Worm (Caenorhabditis elegans) whole organism, L3 larva: ENCODE data around the gene elmd-1.

Experiments used
- aly-2 ChIP-seq: fragments of 150-350 bp; optimal IDR thresholded peaks from 2 replicates; lab custom pipeline; 2014; ENCODE audit warnings: missing biosample characterization, missing genetic modification characterization
- ama-1 ChIP-seq: fragments of 150-350 bp; optimal IDR thresholded peaks from 2 replicates; lab custom pipeline; 2018
- ceh-16 ChIP-seq: sonication (generic microtip); optimal IDR thresholded peaks from 2 replicates; lab custom pipeline; 2017; ENCODE audit warnings: missing biosample characterization, missing genetic modification characterization
- daf-12 ChIP-seq: fragments of 150-350 bp; optimal IDR thresholded peaks from 2 replicates; lab custom pipeline; 2014; ENCODE audit warnings: missing biosample characterization, missing genetic modification reagents, missing genetic modification characterization
- egl-27 ChIP-seq: sonication (generic microtip); optimal IDR thresholded peaks from 4 replicates; lab custom pipeline; 2017; ENCODE audit warnings: missing biosample characterization, missing genetic modification reagents, missing genetic modification characterization
- lin-15B ChIP-seq: fragments of 150-350 bp; optimal IDR thresholded peaks from 2 replicates; lab custom pipeline; 2014; ENCODE audit warnings: missing biosample characterization, missing genetic modification characterization
- lin-39 ChIP-seq: fragments of 150-350 bp; optimal IDR thresholded peaks from 2 replicates; lab custom pipeline; 2018; ENCODE audit warnings: missing biosample characterization, missing genetic modification reagents, missing genetic modification characterization
- mdl-1 ChIP-seq: fragments of 150-350 bp; optimal IDR thresholded peaks from 2 replicates; lab custom pipeline; 2014; ENCODE audit warnings: missing biosample characterization, missing genetic modification characterization
- nhr-12 ChIP-seq: fragments of 150-350 bp; optimal IDR thresholded peaks from 2 replicates; lab custom pipeline; 2014; ENCODE audit warnings: missing biosample characterization, missing genetic modification characterization
- nhr-23 ChIP-seq: fragments of 150-350 bp; optimal IDR thresholded peaks from 2 replicates; lab custom pipeline; 2014; ENCODE audit warnings: missing biosample characterization, missing genetic modification reagents, missing genetic modification characterization
- pha-4 ChIP-seq: fragments of 150-350 bp; optimal IDR thresholded peaks from 2 replicates; lab custom pipeline; 2014; ENCODE audit warnings: missing biosample characterization, missing genetic modification reagents, missing genetic modification characterization
- sea-2 ChIP-seq: fragments of 150-350 bp; sonication (generic microtip); optimal IDR thresholded peaks from 4 replicates; lab custom pipeline; 2014; ENCODE audit warnings: missing biosample characterization, missing genetic modification reagents, missing genetic modification characterization
- snpc-4 ChIP-seq: fragments of 150-350 bp; optimal IDR thresholded peaks from 2 replicates; lab custom pipeline; 2014; ENCODE audit warnings: missing biosample characterization, missing genetic modification characterization
- unc-62 ChIP-seq: fragments of 150-350 bp; sonication (generic microtip); optimal IDR thresholded peaks from 4 replicates; lab custom pipeline; 2014; ENCODE audit warnings: missing biosample characterization, missing genetic modification reagents, missing genetic modification characterization

DNA sequence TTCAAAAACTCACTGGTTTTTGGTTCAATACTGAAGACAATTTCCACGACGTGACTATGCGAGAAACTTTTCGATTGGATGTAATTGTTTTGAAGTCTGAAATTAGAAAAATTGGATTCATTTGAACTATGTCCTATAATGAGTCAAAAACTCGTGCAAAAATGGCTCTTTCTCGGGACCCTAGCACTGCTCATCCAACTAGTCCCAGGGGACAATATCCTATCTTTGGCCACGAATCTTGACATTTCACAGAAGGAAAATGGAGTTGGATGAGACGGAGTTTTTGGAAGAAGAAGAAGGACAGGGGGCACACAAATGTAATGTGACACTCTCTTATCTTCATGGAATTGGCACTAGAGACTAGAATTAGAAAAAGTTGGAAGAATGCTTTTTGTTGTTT is 7.9 kb upstream of the elmd-1 start:
- no peak for TF ChIP-seq lin-15B (tag; lab: Kevin White, UChicago)
- no peak for TF ChIP-seq aly-2 (tag; lab: Kevin White, UChicago)
- no peak for TF ChIP-seq ama-1
- no peak for TF ChIP-seq ceh-16 (tag; lab: Kevin White, UChicago)
- TF ChIP-seq nhr-23 (tag; lab: Kevin White, UChicago), result no peak
- TF ChIP-seq lin-39 (tag; lab: Kevin White, UChicago), result no peak
- no peak for TF ChIP-seq sea-2 (GFP tag; lab: Kevin White, UChicago)
- TF ChIP-seq nhr-12 (tag; lab: Kevin White, UChicago), result no peak
- TF ChIP-seq egl-27 (tag; lab: Kevin White, UChicago), result no peak
- no peak for TF ChIP-seq daf-12 (tag; lab: Kevin White, UChicago)
- no peak for TF ChIP-seq pha-4 (tag; lab: Kevin White, UChicago)
- no peak for TF ChIP-seq unc-62
- no peak for TF ChIP-seq snpc-4
- no peak for TF ChIP-seq mdl-1 (tag; lab: Kevin White, UChicago)
